Fruit fly (Drosophila melanogaster): ENCODE measurements around the gene Sfxn1-3.

Gene Sfxn1-3

DNA sequence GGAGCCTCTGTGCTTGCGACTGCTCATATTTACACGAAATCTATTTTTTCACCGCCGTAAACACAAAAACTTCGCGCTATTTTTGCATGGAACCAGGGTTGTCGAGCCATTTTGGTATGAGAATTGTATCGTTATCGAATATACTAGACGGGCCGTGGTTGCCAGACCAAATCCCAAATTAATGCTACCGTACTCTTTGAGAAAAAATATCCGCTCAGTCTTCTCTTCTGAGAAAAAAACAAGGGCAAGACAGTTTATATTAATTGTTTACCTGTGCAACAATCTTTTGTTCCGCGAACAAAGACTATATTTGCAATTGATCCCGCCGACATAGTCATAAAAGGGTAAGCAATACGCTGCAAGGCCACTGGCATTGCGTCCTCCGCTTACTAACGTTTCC, 40.8 kb upstream of the Sfxn1-3 start, which contains the start of the genes Skp2 and CG1103 (continued):
- TF ChIP-seq HmgD (GFP tag; optimal IDR thresholded peaks at IDR 0.05) (peak; percentile 23), Lhr (GFP tag; optimal IDR thresholded peaks at IDR 0.05) (peak; percentile 59), stc (GFP tag; IDR thresholded peaks at IDR 0.05) (no peak), ERR (GFP tag; optimal IDR thresholded peaks at IDR 0.05) (no peak), CG8478 (optimal IDR thresholded peaks at IDR 0.05) (no peak), salm (tag; optimal IDR thresholded peaks at IDR 0.05) (no peak), bigmax (GFP tag; optimal IDR thresholded peaks at IDR 0.05) (no peak), CG32767 (GFP tag; IDR thresholded peaks at IDR 0.05) (no peak), CG14710 (tag; optimal IDR thresholded peaks at IDR 0.05) (peak; percentile 22), Pdp1 (GFP tag; optimal IDR thresholded peaks at IDR 0.05) (peak in 1 of 2 experiments; percentile 20), CG6765 (GFP tag; optimal IDR thresholded peaks at IDR 0.05) (no peak), CG2712 (tag; optimal IDR thresholded peaks at IDR 0.05) (peak; percentile 42), Doc3 (GFP tag; IDR thresholded peaks at IDR 0.05; ENCODE audit: partially characterized antibody) (0 out of 3 replicates have a peak, but pooled peaks have one; percentile 38), CG14014 (GFP tag; IDR thresholded peaks at IDR 0.05) (no peak), CG3726 (GFP tag; IDR thresholded peaks at IDR 0.05) (no peak), E2f1 (GFP tag; IDR thresholded peaks at IDR 0.05) (peak; percentile 27; the same call in 1 of the 2 replicates), fru (optimal IDR thresholded peaks at IDR 0.05) (no peak), CG16813 (GFP tag; IDR thresholded peaks at IDR 0.05; ENCODE audit: partially characterized antibody) (peak; percentile 44; the same call in 1 of the 3 replicates), Nf-YA (GFP tag; IDR thresholded peaks at IDR 0.05) (no peak), PHDP (tag; optimal IDR thresholded peaks at IDR 0.05) (no peak), CG12391 (tag; optimal IDR thresholded peaks at IDR 0.05) (peak; percentile 5), CG12071 (GFP tag; optimal IDR thresholded peaks at IDR 0.05) (no peak), dm (GFP tag; optimal IDR thresholded peaks at IDR 0.05) (peak; percentile 16), Oli (tag; optimal IDR thresholded peaks at IDR 0.05) (no peak), MBD-R2 (GFP tag; IDR thresholded peaks at IDR 0.05) (peak; percentile 89), Hmr (GFP tag; optimal IDR thresholded peaks at IDR 0.05) (no peak), nom (GFP tag; optimal IDR thresholded peaks at IDR 0.05) (no peak), Lim3 (GFP tag; IDR thresholded peaks at IDR 0.05) (no peak), Dip2 (GFP tag; IDR thresholded peaks at IDR 0.05) (no peak), CG6689 (GFP tag; IDR thresholded peaks at IDR 0.05) (no peak), wdn (GFP tag; IDR thresholded peaks at IDR 0.05) (no peak), az2 (GFP tag; optimal IDR thresholded peaks at IDR 0.05) (no peak), sens (GFP tag) (peak; percentile 76), CG1603 (tag; optimal IDR thresholded peaks at IDR 0.05) (peak; percentile 74), Bgb (GFP tag; IDR thresholded peaks at IDR 0.05; ENCODE audit: partially characterized antibody) (peak; percentile 54), CG8089 (GFP tag; optimal IDR thresholded peaks at IDR 0.05) (no peak), tin (GFP tag; optimal IDR thresholded peaks at IDR 0.05) (no peak), btn (GFP tag; optimal IDR thresholded peaks at IDR 0.05) (no peak), Poxn (GFP tag; IDR thresholded peaks at IDR 0.05) (no peak), CG34376 (GFP tag; optimal IDR thresholded peaks at IDR 0.05) (peak; percentile 1), CG11696 (GFP tag; IDR thresholded peaks at IDR 0.05) (no peak)

DNA sequence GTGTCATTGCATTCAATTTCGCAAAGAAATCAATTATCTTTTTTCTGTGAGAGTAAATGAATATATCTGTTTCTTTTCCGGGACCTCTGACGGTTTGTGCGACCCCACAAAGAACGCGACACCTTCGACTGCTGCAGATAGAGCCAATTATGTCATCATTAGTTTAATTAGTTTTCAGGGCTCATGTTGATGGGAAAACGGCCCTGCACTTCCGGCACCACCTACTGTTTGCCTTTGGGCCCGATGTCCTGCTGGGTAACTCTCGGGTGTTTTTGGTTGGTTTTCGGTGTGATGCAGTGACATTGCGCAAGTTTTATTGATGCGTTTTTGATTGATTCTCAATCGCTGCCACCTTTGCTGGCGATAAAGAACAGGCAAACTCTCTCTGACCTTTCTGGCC, 38.2 kb upstream of the Sfxn1-3 start:
- TF ChIP-seq CHES-1-like (GFP tag; optimal IDR thresholded peaks at IDR 0.05) (no peak), zen (tag; optimal IDR thresholded peaks at IDR 0.05) (peak; percentile 81), D (optimal IDR thresholded peaks at IDR 0.05) (peak; percentile 80), D (GFP tag; optimal IDR thresholded peaks at IDR 0.05) (no peak)
